Worm (Caenorhabditis elegans): ENCODE data around the gene C18A11.4.

The C18A11.4 gene

ce11 chrX:8026709-8027108, 18.6 kb upstream of the C18A11.4 start:
- TF ChIP-seq W03F9.2 (tag; optimal IDR thresholded peaks at IDR 0.05), result no peak
- TF ChIP-seq him-1 (tag; optimal IDR thresholded peaks at IDR 0.05), result no peak
- TF ChIP-seq dao-5 (tag; optimal IDR thresholded peaks at IDR 0.05), result no peak

- no peak for TF ChIP-seq dao-5 (tag; optimal IDR thresholded peaks at IDR 0.05)
- no peak for TF ChIP-seq him-1 (tag; optimal IDR thresholded peaks at IDR 0.05)
- TF ChIP-seq W03F9.2 (tag; optimal IDR thresholded peaks at IDR 0.05), result no peak
These were observed 17.8 kb upstream of the C18A11.4 start for ce11 chrX:8027509-8027908.

- TF ChIP-seq him-1 (tag; optimal IDR thresholded peaks at IDR 0.05) (peak; percentile 17), W03F9.2 (tag; optimal IDR thresholded peaks at IDR 0.05) (no peak), dao-5 (tag; optimal IDR thresholded peaks at IDR 0.05) (no peak)
These were observed 16.2 kb upstream of the C18A11.4 start, which contains the start of gene C34D10.1 for ce11 chrX:8029080-8029479. Gene C34D10.1 (plus strand): TSS chrX:8029479.

ce11 chrX:8030032-8030431, 15.3 kb upstream of the C18A11.4 start:
- TF ChIP-seq him-1 (tag; optimal IDR thresholded peaks at IDR 0.05), result no peak
- no peak for TF ChIP-seq W03F9.2 (tag; optimal IDR thresholded peaks at IDR 0.05)
- TF ChIP-seq dao-5 (tag; optimal IDR thresholded peaks at IDR 0.05), result no peak

ce11 chrX:8036219-8036883, 9.0 kb upstream of the C18A11.4 start:
- TF ChIP-seq him-1 (tag; optimal IDR thresholded peaks at IDR 0.05) (peak; percentile 99), W03F9.2 (tag; optimal IDR thresholded peaks at IDR 0.05) (peak; percentile 97), dao-5 (tag; optimal IDR thresholded peaks at IDR 0.05) (peak; percentile 88)

ce11 chrX:8037365-8037764, 8.0 kb upstream of the C18A11.4 start:
- TF ChIP-seq W03F9.2 (tag; optimal IDR thresholded peaks at IDR 0.05) (no peak), dao-5 (tag; optimal IDR thresholded peaks at IDR 0.05) (no peak), him-1 (tag; optimal IDR thresholded peaks at IDR 0.05) (no peak)

ce11 chrX:8040967-8041366, 4.4 kb upstream of the C18A11.4 start, which contains the start of gene xol-1:
Gene xol-1 (plus strand): TSS chrX:8041313.
- TF ChIP-seq dao-5 (tag; optimal IDR thresholded peaks at IDR 0.05) (no peak), him-1 (tag; optimal IDR thresholded peaks at IDR 0.05) (no peak), W03F9.2 (tag; optimal IDR thresholded peaks at IDR 0.05) (no peak)

- TF ChIP-seq W03F9.2 (tag; optimal IDR thresholded peaks at IDR 0.05) (no peak), him-1 (tag; optimal IDR thresholded peaks at IDR 0.05) (no peak), dao-5 (tag; optimal IDR thresholded peaks at IDR 0.05) (no peak)
These were observed 3.3 kb downstream of the C18A11.4 start for ce11 chrX:8048637-8049036.

- TF ChIP-seq W03F9.2 (tag; optimal IDR thresholded peaks at IDR 0.05) (no peak), him-1 (tag; optimal IDR thresholded peaks at IDR 0.05) (no peak), dao-5 (tag; optimal IDR thresholded peaks at IDR 0.05) (no peak)
These were observed 6.7 kb downstream of the C18A11.4 start for ce11 chrX:8052055-8052454.

- no peak for TF ChIP-seq him-1 (tag; optimal IDR thresholded peaks at IDR 0.05)
- no peak for TF ChIP-seq W03F9.2 (tag; optimal IDR thresholded peaks at IDR 0.05)
- no peak for TF ChIP-seq dao-5 (tag; optimal IDR thresholded peaks at IDR 0.05)
These were observed 7.7 kb downstream of the C18A11.4 start for ce11 chrX:8053008-8053441.

ce11 chrX:8054478-8054877, 9.2 kb downstream of the C18A11.4 start:
- TF ChIP-seq W03F9.2 (tag; optimal IDR thresholded peaks at IDR 0.05), result no peak
- no peak for TF ChIP-seq him-1 (tag; optimal IDR thresholded peaks at IDR 0.05)
- no peak for TF ChIP-seq dao-5 (tag; optimal IDR thresholded peaks at IDR 0.05)

ce11 chrX:8057791-8058270, 12.5 kb downstream of the C18A11.4 start, which contains the start of gene dim-1:
Gene dim-1 (minus strand): TSS chrX:8058220.
- TF ChIP-seq dao-5 (tag; optimal IDR thresholded peaks at IDR 0.05) (no peak), W03F9.2 (tag; optimal IDR thresholded peaks at IDR 0.05) (no peak), him-1 (tag; optimal IDR thresholded peaks at IDR 0.05) (no peak)

- TF ChIP-seq W03F9.2 (tag; optimal IDR thresholded peaks at IDR 0.05), result no peak
- TF ChIP-seq dao-5 (tag; optimal IDR thresholded peaks at IDR 0.05), result no peak
- no peak for TF ChIP-seq him-1 (tag; optimal IDR thresholded peaks at IDR 0.05)
These were observed 14.7 kb downstream of the C18A11.4 start for ce11 chrX:8059999-8060398.

- no peak for TF ChIP-seq him-1 (tag; optimal IDR thresholded peaks at IDR 0.05)
- TF ChIP-seq dao-5 (tag; optimal IDR thresholded peaks at IDR 0.05), result no peak
These were observed 15.5 kb downstream of the C18A11.4 start, which contains the start of gene C18A11.3 for ce11 chrX:8060823-8061222. Gene C18A11.3 (plus strand): TSS chrX:8061123.

- TF ChIP-seq him-1 (tag; optimal IDR thresholded peaks at IDR 0.05), result no peak
- TF ChIP-seq W03F9.2 (tag; optimal IDR thresholded peaks at IDR 0.05), result no peak
- no peak for TF ChIP-seq dao-5 (tag; optimal IDR thresholded peaks at IDR 0.05)
These were observed 21.9 kb downstream of the C18A11.4 start, which contains the start of gene C18A11.2 for ce11 chrX:8067268-8067667. Gene C18A11.2 (plus strand): TSS chrX:8067568.
